Worm (Caenorhabditis elegans): ENCODE results near the gene F46F5.8.

Gene F46F5.8

DNA sequence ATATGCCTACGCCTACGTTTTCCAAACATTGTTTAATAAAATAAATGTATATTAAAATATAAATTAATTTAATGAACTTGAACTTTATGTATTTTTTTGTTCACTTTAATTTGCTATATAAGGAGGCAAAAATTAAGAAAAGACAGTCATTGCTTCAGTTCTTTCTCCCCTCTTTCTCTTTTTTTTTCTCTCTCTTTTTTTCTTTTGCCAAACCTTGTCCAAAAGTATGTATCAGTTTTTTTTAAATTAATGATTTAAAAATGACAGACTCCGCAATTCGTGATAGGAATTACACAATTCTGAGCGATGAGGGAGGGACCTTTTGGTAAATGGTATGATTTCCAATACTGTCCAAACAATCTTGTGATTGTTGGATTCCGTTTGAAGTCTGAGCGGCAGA lies 18.4 kb downstream of the F46F5.8 start, which contains the start of gene F46F5.13:
Gene F46F5.13 (plus strand): TSS at position 301 of the 400 bp plus-strand sequence.
- TF ChIP-seq ceh-82 (tag; optimal IDR thresholded peaks at IDR 0.05), result no peak
- TF ChIP-seq skn-1 (tag; optimal IDR thresholded peaks at IDR 0.05), result no peak
- TF ChIP-seq sem-4 (tag; optimal IDR thresholded peaks at IDR 0.05), result no peak
- TF ChIP-seq nhr-25 (tag; optimal IDR thresholded peaks at IDR 0.05), result no peak
- TF ChIP-seq zag-1 (tag; optimal IDR thresholded peaks at IDR 0.05), result no peak

DNA sequence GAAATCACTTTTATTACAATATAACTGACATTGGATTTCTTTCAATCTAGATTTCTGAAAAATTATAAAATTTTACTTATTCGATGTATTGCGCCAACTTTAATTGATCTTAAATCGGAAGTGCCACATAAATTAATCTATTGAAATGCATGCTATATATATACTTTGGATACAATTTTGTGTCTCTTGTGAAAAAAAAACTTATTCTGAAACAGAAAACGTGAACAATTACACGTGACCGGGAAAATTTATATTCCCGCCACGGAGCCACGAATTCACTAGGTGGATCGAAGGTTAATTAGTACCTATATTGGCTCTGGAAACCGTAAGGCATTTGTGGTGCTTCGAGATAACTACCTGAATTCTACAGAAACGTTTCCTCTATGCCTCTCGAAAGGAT lies 21.7 kb downstream of the F46F5.8 start, which contains the start of gene F46F5.14:
Gene F46F5.14 (plus strand): TSS at position 301 of the 400 bp plus-strand sequence.
- no peak for TF ChIP-seq sem-4 (tag; optimal IDR thresholded peaks at IDR 0.05)
- no peak for TF ChIP-seq sma-9 (GFP tag; optimal IDR thresholded peaks at IDR 0.05)
- no peak for TF ChIP-seq sma-9 (tag; optimal IDR thresholded peaks at IDR 0.05)
- no peak for TF ChIP-seq R02D3.7 (tag; optimal IDR thresholded peaks at IDR 0.05)
- TF ChIP-seq F13H6.1 (tag; optimal IDR thresholded peaks at IDR 0.05), result no peak
- no peak for TF ChIP-seq lsy-2 (tag; optimal IDR thresholded peaks at IDR 0.05)
- no peak for TF ChIP-seq sma-3 (GFP tag; optimal IDR thresholded peaks at IDR 0.05)

DNA sequence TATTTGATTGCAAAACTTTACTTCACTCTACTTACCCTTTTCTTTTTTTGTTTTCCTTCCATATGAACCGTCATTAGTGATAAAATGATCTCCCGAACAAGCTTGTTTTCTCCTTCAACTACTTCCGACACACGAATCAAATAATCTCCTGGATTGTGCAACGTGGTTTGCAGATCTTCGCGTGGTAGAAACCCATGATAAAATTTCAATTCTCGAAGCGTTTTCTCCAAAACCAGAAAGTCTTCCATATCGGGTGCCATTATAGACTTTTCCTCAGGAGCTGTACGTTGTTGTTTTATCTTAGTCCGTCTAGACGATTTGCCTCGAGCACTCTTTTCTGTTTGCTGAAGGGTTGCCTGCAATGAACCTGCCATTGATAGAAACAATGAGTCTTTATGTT lies 24.0 kb downstream of the F46F5.8 start:
- TF ChIP-seq sma-3 (GFP tag; optimal IDR thresholded peaks at IDR 0.05), result no peak
- TF ChIP-seq skn-1 (tag; optimal IDR thresholded peaks at IDR 0.05), result no peak
- TF ChIP-seq nhr-21 (tag; optimal IDR thresholded peaks at IDR 0.05), result no peak
- TF ChIP-seq unc-55 (GFP tag; optimal IDR thresholded peaks at IDR 0.05), result no peak
- no peak for TF ChIP-seq peb-1 (tag; optimal IDR thresholded peaks at IDR 0.05)
- TF ChIP-seq nhr-12 (tag; optimal IDR thresholded peaks at IDR 0.05), result no peak
- no peak for TF ChIP-seq nhr-6 (tag; optimal IDR thresholded peaks at IDR 0.05)
- TF ChIP-seq aly-2 (tag; optimal IDR thresholded peaks at IDR 0.05), result no peak
- no peak for TF ChIP-seq elt-1 (tag; optimal IDR thresholded peaks at IDR 0.05)
- no peak for TF ChIP-seq unc-62 (GFP tag; optimal IDR thresholded peaks at IDR 0.05)
- TF ChIP-seq lin-39 (tag; optimal IDR thresholded peaks at IDR 0.05), result no peak

DNA sequence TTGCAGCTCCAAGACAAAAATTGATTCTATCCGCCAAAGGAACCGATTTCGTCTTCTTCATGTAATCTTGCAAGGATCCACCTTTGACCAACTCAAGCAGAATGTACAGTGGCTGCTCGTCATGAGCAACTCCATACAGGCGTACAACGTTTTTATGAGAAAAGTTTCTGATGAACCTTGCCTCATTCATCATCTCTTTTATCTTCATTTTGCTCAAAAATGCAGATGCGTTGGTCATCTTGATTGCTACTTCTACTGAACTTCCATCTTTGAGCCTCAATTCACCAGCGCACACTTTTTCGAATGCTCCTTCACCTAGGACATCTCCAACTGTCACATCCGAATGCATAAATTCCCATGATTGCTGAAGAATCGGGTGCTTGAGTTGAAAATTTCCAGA lies 24.5 kb downstream of the F46F5.8 start:
- TF ChIP-seq fos-1 (tag; optimal IDR thresholded peaks at IDR 0.05) (no peak), R02D3.7 (tag; optimal IDR thresholded peaks at IDR 0.05) (no peak), nhr-6 (tag; optimal IDR thresholded peaks at IDR 0.05) (no peak), nhr-237 (tag; optimal IDR thresholded peaks at IDR 0.05) (no peak), nhr-77 (tag; optimal IDR thresholded peaks at IDR 0.05) (no peak), peb-1 (tag; optimal IDR thresholded peaks at IDR 0.05) (no peak), gmeb-1 (tag; optimal IDR thresholded peaks at IDR 0.05) (no peak)

DNA sequence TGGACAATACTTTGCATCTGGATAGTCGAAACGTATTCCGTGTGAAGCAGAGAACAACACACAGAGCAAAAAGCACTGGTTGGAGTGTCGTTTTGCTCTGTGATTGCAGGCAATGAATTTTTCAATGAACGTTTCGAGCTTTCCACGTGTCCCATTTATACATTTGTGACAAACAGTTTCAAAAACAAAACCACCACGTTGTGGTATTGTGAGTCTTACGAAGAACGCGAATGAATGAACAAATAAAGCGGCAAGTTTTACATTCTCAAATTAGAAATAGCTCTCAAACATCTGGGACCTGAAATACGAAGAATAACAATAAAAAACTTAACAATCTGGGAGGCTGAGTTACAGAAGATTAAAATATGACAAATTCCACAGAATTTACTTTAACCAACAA lies 29.6 kb downstream of the F46F5.8 start, which contains the start of gene F46F5.1:
Gene F46F5.1 (minus strand): TSS at position 101 of the 400 bp plus-strand sequence.
- no peak for TF ChIP-seq unc-62 (GFP tag; optimal IDR thresholded peaks at IDR 0.05)
- TF ChIP-seq lin-39 (tag; optimal IDR thresholded peaks at IDR 0.05), result no peak
- no peak for TF ChIP-seq ztf-1 (GFP tag; conservative IDR thresholded peaks at IDR 0.05)
- TF ChIP-seq fos-1 (tag; optimal IDR thresholded peaks at IDR 0.05), result no peak
- no peak for TF ChIP-seq elt-1 (tag; optimal IDR thresholded peaks at IDR 0.05)
- no peak for TF ChIP-seq peb-1 (tag; optimal IDR thresholded peaks at IDR 0.05)

DNA sequence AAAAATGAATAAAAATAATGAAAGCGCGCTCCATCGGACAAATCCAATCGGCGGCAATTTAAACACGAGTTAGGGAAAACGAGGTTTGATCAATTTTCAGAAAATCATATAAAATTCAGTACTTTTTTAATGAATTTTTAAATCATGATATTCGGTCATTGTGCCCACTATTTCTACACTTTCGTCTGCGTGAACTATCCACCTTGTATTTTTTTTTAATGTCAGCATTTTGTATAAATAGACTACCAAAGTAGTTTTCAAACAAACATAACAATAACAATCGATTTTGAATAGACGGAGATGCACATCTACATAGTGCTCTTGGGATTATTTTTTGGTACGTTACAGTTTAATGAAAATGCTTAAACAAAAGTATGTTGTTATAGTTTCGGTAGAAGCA lies 33.3 kb downstream of the F46F5.8 start, which contains the start of gene F46F5.15:
Gene F46F5.15 (plus strand): TSS at position 301 of the 400 bp plus-strand sequence.
- TF ChIP-seq nhr-21 (tag; optimal IDR thresholded peaks at IDR 0.05) (no peak), lin-39 (tag; optimal IDR thresholded peaks at IDR 0.05) (no peak)

DNA sequence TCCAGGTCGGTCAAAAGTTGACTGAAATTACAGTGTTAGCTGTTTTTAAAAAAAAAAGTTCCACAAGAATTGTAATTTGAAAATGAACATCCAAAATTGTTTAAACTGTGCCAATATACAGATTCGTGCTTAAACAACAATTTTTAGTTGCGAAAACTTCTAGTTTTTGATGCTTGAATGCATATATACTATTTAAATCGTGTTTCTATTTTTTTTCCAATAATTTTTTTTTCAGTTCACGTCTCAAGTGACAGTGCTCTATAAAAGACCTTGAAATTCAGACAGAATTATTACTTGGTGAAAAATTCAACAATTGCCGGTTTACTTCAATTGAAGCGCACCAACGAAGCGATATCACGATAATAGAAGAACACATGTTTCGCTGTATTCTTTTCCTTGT lies 34.5 kb downstream of the F46F5.8 start, which contains the start of gene F46F5.16:
Gene F46F5.16 (plus strand): TSS at position 301 of the 400 bp plus-strand sequence.
- TF ChIP-seq nhr-10 (tag; optimal IDR thresholded peaks at IDR 0.05) (no peak), sma-9 (GFP tag; optimal IDR thresholded peaks at IDR 0.05) (no peak), sma-9 (tag; optimal IDR thresholded peaks at IDR 0.05) (no peak), snpc-4 (tag; optimal IDR thresholded peaks at IDR 0.05) (no peak), aly-2 (tag; optimal IDR thresholded peaks at IDR 0.05) (no peak), nhr-25 (tag; optimal IDR thresholded peaks at IDR 0.05) (no peak), nhr-6 (tag; optimal IDR thresholded peaks at IDR 0.05) (no peak), skn-1 (tag; optimal IDR thresholded peaks at IDR 0.05) (no peak), unc-55 (GFP tag; optimal IDR thresholded peaks at IDR 0.05) (no peak)

DNA sequence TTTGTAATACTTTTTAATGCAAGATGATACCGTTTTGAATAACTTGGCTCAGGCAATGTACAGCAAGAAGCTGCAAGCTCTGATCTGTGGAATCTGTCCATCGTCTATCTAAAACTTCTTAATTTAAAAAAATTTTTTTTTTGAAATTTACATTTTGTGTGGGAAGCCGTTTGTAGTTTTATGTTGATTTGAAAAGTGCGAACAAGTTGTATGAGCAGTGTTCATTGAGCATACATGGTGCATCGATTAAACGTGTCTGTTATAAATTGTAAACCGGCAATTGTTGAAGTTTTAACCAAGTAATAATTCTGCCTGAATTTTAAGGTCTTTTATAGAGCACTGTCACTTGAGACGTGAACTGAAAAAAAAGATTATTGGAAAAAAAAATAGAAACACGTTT lies 37.9 kb downstream of the F46F5.8 start, which contains the start of gene Y39F10A.6:
Gene Y39F10A.6 (minus strand): TSS at position 101 of the 400 bp plus-strand sequence.
- TF ChIP-seq unc-55 (GFP tag; optimal IDR thresholded peaks at IDR 0.05), result no peak
- TF ChIP-seq sem-4 (tag; optimal IDR thresholded peaks at IDR 0.05), result no peak
- no peak for TF ChIP-seq nhr-6 (tag; optimal IDR thresholded peaks at IDR 0.05)
- TF ChIP-seq blmp-1 (tag; optimal IDR thresholded peaks at IDR 0.05; ENCODE audit: insufficient read depth), result no peak
- no peak for TF ChIP-seq gmeb-1 (tag; optimal IDR thresholded peaks at IDR 0.05)
- no peak for TF ChIP-seq ztf-1 (GFP tag; conservative IDR thresholded peaks at IDR 0.05)
- TF ChIP-seq alr-1 (tag; optimal IDR thresholded peaks at IDR 0.05), result no peak
- no peak for TF ChIP-seq snpc-4 (tag; optimal IDR thresholded peaks at IDR 0.05)
- TF ChIP-seq nhr-21 (tag; optimal IDR thresholded peaks at IDR 0.05), result no peak
- no peak for TF ChIP-seq elt-1 (tag; optimal IDR thresholded peaks at IDR 0.05)
- TF ChIP-seq ama-1 (optimal IDR thresholded peaks at IDR 0.05), result no peak
- TF ChIP-seq ceh-16 (tag; optimal IDR thresholded peaks at IDR 0.05), result no peak
- TF ChIP-seq C34F6.9 (tag; optimal IDR thresholded peaks at IDR 0.05), result no peak
- no peak for TF ChIP-seq nhr-12 (tag; optimal IDR thresholded peaks at IDR 0.05)
- TF ChIP-seq nhr-10 (tag; optimal IDR thresholded peaks at IDR 0.05), result no peak
- no peak for TF ChIP-seq lin-11 (tag; optimal IDR thresholded peaks at IDR 0.05)
- TF ChIP-seq peb-1 (tag; optimal IDR thresholded peaks at IDR 0.05), result no peak
- no peak for TF ChIP-seq nhr-237 (tag; optimal IDR thresholded peaks at IDR 0.05)
- no peak for TF ChIP-seq egl-27 (tag; optimal IDR thresholded peaks at IDR 0.05)
- no peak for TF ChIP-seq nhr-11 (tag; optimal IDR thresholded peaks at IDR 0.05)

Measured in whole organism, L2 larva.